Fruit fly (Drosophila melanogaster) whole organism, embryonic: ENCODE measurements around the gene CG10137.
A peak's percentile ranks its signal among the peaks of the same experiment; 100 is the strongest.

ENCODE experiments used
- Awh ChIP-seq: fragments of 200-800 bp; sonication (Bioruptor generic); IDR thresholded peaks from 2 replicates; pipeline ENCODE4, ENCODE4 v1.3.6; 2022; ENCODE audit warnings: missing biosample characterization, missing genetic modification characterization
- B-H2 ChIP-seq: fragments of 200-800 bp; sonication (Bioruptor generic); optimal IDR thresholded peaks from 2 replicates; lab custom pipeline; 2018; ENCODE audit warnings: missing biosample characterization, mild to moderate bottlenecking, missing genetic modification characterization
- CG10209 ChIP-seq: fragments of 200-800 bp; sonication (Bioruptor generic); optimal IDR thresholded peaks from 3 replicates; lab custom pipeline; 2017; ENCODE audit warnings: missing biosample characterization, mild to moderate bottlenecking, missing genetic modification characterization, missing genetic modification reagents
- CG10366 ChIP-seq: fragments of 200-800 bp; sonication (Bioruptor generic); IDR thresholded peaks from 2 replicates; pipeline ENCODE4 v1.3.6; 2022; ENCODE audit warnings: missing biosample characterization, missing genetic modification characterization
- CG10979 ChIP-seq: fragments of 200-800 bp; sonication (Bioruptor generic); optimal IDR thresholded peaks from 2 replicates; lab custom pipeline; 2018; ENCODE audit warnings: missing biosample characterization, mild to moderate bottlenecking, missing genetic modification characterization, moderate library complexity
- CG11695 ChIP-seq: fragments of 200-800 bp; sonication (Bioruptor generic); IDR thresholded peaks from 3 replicates; pipeline ENCODE4 v1.3.6; 2022; ENCODE audit warnings: missing biosample characterization, missing genetic modification characterization
- CG11696 ChIP-seq: fragments of 200-800 bp; sonication (Bioruptor generic); IDR thresholded peaks from 2 replicates; pipeline ENCODE4 v1.3.6; 2022; ENCODE audit warnings: missing biosample characterization, missing genetic modification characterization
- CG12942 ChIP-seq: fragments of 200-800 bp; sonication (Bioruptor generic); optimal IDR thresholded peaks from 3 replicates; lab custom pipeline; 2016; ENCODE audit warnings: missing biosample characterization, missing genetic modification characterization
- CG15696 ChIP-seq: fragments of 200-800 bp; sonication (Bioruptor generic); optimal IDR thresholded peaks from 2 replicates; lab custom pipeline; 2019; ENCODE audit warnings: missing biosample characterization, mild to moderate bottlenecking, missing genetic modification characterization, moderate library complexity
- CG18011 ChIP-seq: fragments of 200-800 bp; sonication (Bioruptor generic); optimal IDR thresholded peaks from 2 replicates; lab custom pipeline; 2017; ENCODE audit warnings: missing biosample characterization, missing genetic modification characterization, mild to moderate bottlenecking, moderate library complexity, missing genotype
- CG2875 ChIP-seq: fragments of 200-800 bp; sonication (Bioruptor generic); optimal IDR thresholded peaks from 2 replicates; lab custom pipeline; 2017; ENCODE audit warnings: missing biosample characterization, mild to moderate bottlenecking, missing genetic modification characterization, missing genetic modification reagents
- CG34376 ChIP-seq: fragments of 200-800 bp; sonication (Bioruptor generic); optimal IDR thresholded peaks from 2 replicates; lab custom pipeline; 2018; ENCODE audit warnings: missing biosample characterization, mild to moderate bottlenecking, missing genetic modification characterization
- CG7372 ChIP-seq: fragments of 200-800 bp; sonication (Bioruptor generic); IDR thresholded peaks from 2 replicates; pipeline ENCODE4 v1.3.6; 2022; ENCODE audit warnings: missing biosample characterization, missing genetic modification characterization
- CG8478 ChIP-seq: fragments of >200 bp; optimal IDR thresholded peaks from 2 replicates; lab custom pipeline; 2018
- CG9817 ChIP-seq: fragments of 200-800 bp; sonication (Bioruptor generic); optimal IDR thresholded peaks from 2 replicates; lab custom pipeline; 2018; ENCODE audit warnings: missing biosample characterization, mild to moderate bottlenecking, missing genetic modification characterization, moderate library complexity
- Dll ChIP-seq: fragments of 200-800 bp; sonication (Bioruptor generic); IDR thresholded peaks from 4 replicates; pipeline ENCODE4 v1.3.6; 2022; ENCODE audit warnings: missing biosample characterization, missing genetic modification characterization; ENCODE audit not compliant: partially characterized antibody
- Elba2 ChIP-seq: fragments of 200-800 bp; sonication (Bioruptor generic); optimal IDR thresholded peaks from 3 replicates; lab custom pipeline; 2016; ENCODE audit warnings: missing biosample characterization, missing genetic modification characterization
- Fer1 ChIP-seq: fragments of 200-800 bp; sonication (Bioruptor generic); optimal IDR thresholded peaks from 2 replicates; lab custom pipeline; 2017; ENCODE audit warnings: missing biosample characterization, mild to moderate bottlenecking, missing genetic modification characterization
- HmgD ChIP-seq: fragments of 200-800 bp; sonication (Bioruptor generic); optimal IDR thresholded peaks from 3 replicates; lab custom pipeline; 2016; ENCODE audit warnings: missing biosample characterization, missing genetic modification characterization
- Hr39 ChIP-seq: fragments of >200 bp; optimal IDR thresholded peaks from 2 replicates; lab custom pipeline; 2017
- MTF-1 ChIP-seq: fragments of 200-800 bp; sonication (Bioruptor generic); optimal IDR thresholded peaks from 2 replicates; lab custom pipeline; 2018; ENCODE audit warnings: missing biosample characterization, mild to moderate bottlenecking, missing genetic modification characterization, borderline replicate concordance
- Neu2 ChIP-seq: fragments of 200-800 bp; sonication (Bioruptor generic); optimal IDR thresholded peaks from 3 replicates; lab custom pipeline; 2016; ENCODE audit warnings: missing biosample characterization, missing genetic modification characterization, borderline replicate concordance
- Oli ChIP-seq: fragments of 200-800 bp; sonication (Bioruptor generic); optimal IDR thresholded peaks from 2 replicates; lab custom pipeline; 2018; ENCODE audit warnings: missing biosample characterization, mild to moderate bottlenecking, missing genetic modification characterization, moderate library complexity
- Side ChIP-seq: fragments of 200-800 bp; sonication (Bioruptor generic); optimal IDR thresholded peaks from 2 replicates; lab custom pipeline; 2016; ENCODE audit warnings: missing biosample characterization, missing genetic modification characterization
- Sox100B ChIP-seq: fragments of 200-800 bp; sonication (Bioruptor generic); optimal IDR thresholded peaks from 3 replicates; lab custom pipeline; 2018; ENCODE audit warnings: missing biosample characterization, mild to moderate bottlenecking, missing genetic modification characterization
- Spps ChIP-seq: fragments of 200-800 bp; sonication (Bioruptor generic); optimal IDR thresholded peaks from 2 replicates; lab custom pipeline; 2018; ENCODE audit warnings: missing biosample characterization, mild to moderate bottlenecking, missing genetic modification characterization
- ato ChIP-seq: fragments of 200-800 bp; sonication (Bioruptor generic); IDR thresholded peaks from 2 replicates; pipeline ENCODE4 v1.3.6; 2022; ENCODE audit warnings: missing biosample characterization, missing genetic modification characterization; ENCODE audit not compliant: partially characterized antibody
- bbx ChIP-seq: fragments of 200-800 bp; sonication (Bioruptor generic); IDR thresholded peaks from 2 replicates; pipeline ENCODE4 v1.3.6; 2022; ENCODE audit warnings: missing biosample characterization, missing genetic modification characterization; ENCODE audit not compliant: partially characterized antibody
- chm ChIP-seq: fragments of 200-800 bp; sonication (Bioruptor generic); IDR thresholded peaks from 2 replicates; pipeline ENCODE4 v1.3.6; 2022; ENCODE audit warnings: missing biosample characterization, missing genetic modification characterization
- corto ChIP-seq: fragments of 200-800 bp; sonication (Bioruptor generic); optimal IDR thresholded peaks from 2 replicates; lab custom pipeline; 2016; ENCODE audit warnings: missing biosample characterization, mild to moderate bottlenecking, missing genetic modification characterization, moderate library complexity
- crc ChIP-seq: fragments of 200-800 bp; sonication (Bioruptor generic); optimal IDR thresholded peaks from 2 replicates; lab custom pipeline; 2016; ENCODE audit warnings: missing biosample characterization, missing genetic modification characterization
- exex ChIP-seq: fragments of 200-800 bp; sonication (Bioruptor generic); optimal IDR thresholded peaks from 4 replicates; lab custom pipeline; 2018; ENCODE audit warnings: missing biosample characterization, mild to moderate bottlenecking, missing genetic modification characterization, moderate library complexity
- fd3F ChIP-seq: fragments of 200-800 bp; sonication (Bioruptor generic); optimal IDR thresholded peaks from 2 replicates; lab custom pipeline; 2018; ENCODE audit warnings: missing biosample characterization, mild to moderate bottlenecking, missing genetic modification characterization, moderate library complexity
- fru ChIP-seq: fragments of >200 bp; optimal IDR thresholded peaks from 2 replicates; lab custom pipeline; 2017
- gem ChIP-seq: fragments of 200-800 bp; sonication (Bioruptor generic); optimal IDR thresholded peaks from 2 replicates; lab custom pipeline; 2019; ENCODE audit warnings: missing biosample characterization, mild to moderate bottlenecking, missing genetic modification characterization, moderate library complexity
- gsb-n ChIP-seq: fragments of 200-800 bp; sonication (Bioruptor generic); optimal IDR thresholded peaks from 3 replicates; lab custom pipeline; 2018; ENCODE audit warnings: missing biosample characterization, mild to moderate bottlenecking, missing genetic modification characterization
- ham ChIP-seq: fragments of 200-800 bp; sonication (Bioruptor generic); IDR thresholded peaks from 2 replicates; pipeline ENCODE4 v1.3.6; 2022; ENCODE audit warnings: missing biosample characterization, missing genetic modification characterization
- jing ChIP-seq: fragments of 200-800 bp; sonication (Bioruptor generic); optimal IDR thresholded peaks from 2 replicates; lab custom pipeline; 2018; ENCODE audit warnings: missing biosample characterization, mild to moderate bottlenecking, missing genetic modification characterization
- mirr ChIP-seq: fragments of 200-800 bp; sonication (Bioruptor generic); optimal IDR thresholded peaks from 3 replicates; lab custom pipeline; 2018; ENCODE audit warnings: missing biosample characterization, mild to moderate bottlenecking, missing genetic modification characterization
- nerfin-1 ChIP-seq: fragments of 200-800 bp; sonication (Bioruptor generic); optimal IDR thresholded peaks from 3 replicates; lab custom pipeline; 2019; ENCODE audit warnings: missing biosample characterization, mild to moderate bottlenecking, missing genetic modification characterization, moderate library complexity
- prd ChIP-seq, 3 experiments: fragments of >200 bp in 2 of 3; fragments of 200-800 bp in 1 of 3; sonication (Bioruptor generic) in 1 of 3; optimal IDR thresholded peaks in 2 of 3; IDR thresholded peaks in 1 of 3; 2 replicates in 2 of 3; 3 replicates in 1 of 3; pipeline versions ENCODE4 v1.3.6 to Lab custom; 2017 to 2022; ENCODE audit warnings: missing biosample characterization in 1 of 3, missing genetic modification characterization in 1 of 3
- pros ChIP-seq: fragments of 200-800 bp; sonication (Bioruptor generic); optimal IDR thresholded peaks from 3 replicates; lab custom pipeline; 2019; ENCODE audit warnings: missing biosample characterization, mild to moderate bottlenecking, missing genetic modification characterization, moderate library complexity
- row ChIP-seq: fragments of 200-800 bp; sonication (Bioruptor generic); IDR thresholded peaks from 3 replicates; pipeline ENCODE4 v1.3.6; 2022; ENCODE audit warnings: missing biosample characterization, missing genetic modification characterization
- scrt ChIP-seq: fragments of 200-800 bp; sonication (Bioruptor generic); optimal IDR thresholded peaks from 2 replicates; lab custom pipeline; 2018; ENCODE audit warnings: missing biosample characterization, mild to moderate bottlenecking, missing genetic modification characterization, moderate library complexity
- sna ChIP-seq: fragments of 200-800 bp; sonication (Bioruptor generic); IDR thresholded peaks from 2 replicates; pipeline ENCODE4 v1.3.6; 2022; ENCODE audit warnings: missing biosample characterization, missing genetic modification characterization; ENCODE audit not compliant: partially characterized antibody
- sqz ChIP-seq: fragments of 200-800 bp; sonication (Bioruptor generic); optimal IDR thresholded peaks from 3 replicates; lab custom pipeline; 2018; ENCODE audit warnings: missing biosample characterization, mild to moderate bottlenecking, missing genetic modification characterization
- unc-4 ChIP-seq: fragments of 200-800 bp; sonication (Bioruptor generic); IDR thresholded peaks from 2 replicates; pipeline ENCODE4 v1.3.6; 2022; ENCODE audit warnings: missing biosample characterization, missing genetic modification characterization; ENCODE audit not compliant: partially characterized antibody
- vnd ChIP-seq: fragments of 200-800 bp; sonication (Bioruptor generic); IDR thresholded peaks from 3 replicates; pipeline ENCODE4 v1.3.6; 2022; ENCODE audit warnings: missing biosample characterization, missing genetic modification characterization; ENCODE audit not compliant: partially characterized antibody

CG10137 gene

DNA sequence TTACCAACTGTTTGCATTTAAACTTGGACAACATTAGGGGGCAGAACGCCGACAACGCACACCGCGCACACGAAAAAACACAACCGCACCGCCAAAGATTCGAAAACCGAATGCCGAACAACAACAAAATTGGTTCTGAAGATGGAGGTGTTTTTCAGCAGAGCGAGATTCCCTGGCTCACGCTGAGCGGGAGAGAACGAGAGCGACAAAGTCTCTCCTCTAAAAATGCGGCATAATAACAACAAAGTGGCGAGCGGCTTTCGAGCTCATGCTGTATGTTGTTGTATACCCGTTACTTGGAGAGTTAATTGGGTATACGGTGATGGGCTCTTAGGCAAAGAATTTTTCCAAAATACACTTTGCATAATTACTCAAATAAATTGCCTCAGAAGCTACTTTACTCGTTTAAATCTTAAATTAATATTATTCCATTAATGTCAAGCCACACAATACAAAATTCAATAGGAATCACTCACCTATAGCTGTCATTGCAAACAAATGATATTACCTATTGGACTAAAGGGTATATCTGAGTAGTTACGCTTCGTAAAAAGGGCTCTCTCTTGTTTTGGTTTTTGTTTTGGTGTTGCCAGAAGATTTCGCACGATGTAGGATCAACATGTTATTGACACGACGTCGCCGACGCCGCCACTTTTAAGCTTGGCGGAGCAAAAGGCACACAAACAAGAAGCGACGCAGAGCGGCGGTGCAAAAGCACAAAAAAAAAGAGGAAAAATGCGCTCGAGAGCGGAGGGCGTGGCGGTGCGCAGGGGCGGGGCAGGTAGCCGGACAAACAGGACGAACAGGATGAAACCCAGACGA lies 46.2 kb downstream of the CG10137 start (continued):
- TF ChIP-seq row (peak; percentile 96), ato (no peak), bbx (GFP tag; lab: Robert Waterston, UW) (no peak), Elba2 (peak; percentile 69), unc-4 (GFP tag; lab: Robert Waterston, UW) (no peak), sqz (GFP tag; lab: Kevin White, UChicago) (no peak), ham (GFP tag; lab: Robert Waterston, UW) (no peak), fd3F (GFP tag; lab: Kevin White, UChicago) (peak; percentile 56), chm (GFP tag; lab: Robert Waterston, UW) (peak; percentile 53; the same call in 1 of the 2 replicates), fru (lab: Kevin White, UChicago) (no peak), CG15696 (tag; lab: Kevin White, UChicago) (peak; percentile 59), CG34376 (GFP tag; lab: Kevin White, UChicago) (peak; percentile 73), Awh (GFP tag; lab: Robert Waterston, UW) (no peak), mirr (peak; percentile 29), nerfin-1 (tag; lab: Kevin White, UChicago) (no peak), pros (no peak), vnd (GFP tag; lab: Robert Waterston, UW) (no peak), CG10209 (GFP tag; lab: Kevin White, UChicago) (peak; percentile 75), CG9817 (tag; lab: Kevin White, UChicago) (peak; percentile 48), Sox100B (GFP tag; lab: Kevin White, UChicago) (peak; percentile 55), B-H2 (GFP tag; lab: Kevin White, UChicago) (no peak), CG12942 (peak; percentile 28), corto (peak; percentile 89), Dll (GFP tag; lab: Robert Waterston, UW) (no peak), CG10366 (GFP tag; lab: Robert Waterston, UW) (peak; percentile 52), CG11696 (GFP tag; lab: Robert Waterston, UW) (no peak), CG11695 (peak; percentile 55; the same call in 2 of the 3 replicates), gem (tag; lab: Kevin White, UChicago) (peak; percentile 78), CG10979 (peak; percentile 62), Fer1 (GFP tag; lab: Kevin White, UChicago) (peak; percentile 84), sna (no peak), jing (peak; percentile 33), Side (GFP tag; lab: Kevin White, UChicago) (peak; percentile 27), prd (optimal IDR thresholded peaks at IDR 0.05; lab: Kevin White, UChicago) (no peak), prd (GFP tag; IDR thresholded peaks at IDR 0.05; lab: Robert Waterston, UW) (peak; percentile 74), Spps (tag; lab: Kevin White, UChicago) (peak; percentile 44), CG8478 (lab: Kevin White, UChicago) (no peak), CG2875 (GFP tag; lab: Kevin White, UChicago) (peak; percentile 19), Oli (tag; lab: Kevin White, UChicago) (peak; percentile 63), HmgD (no peak), Neu2 (no peak), crc (no peak), scrt (GFP tag; lab: Kevin White, UChicago) (peak; percentile 78), Hr39 (no peak), gsb-n (tag; lab: Kevin White, UChicago) (peak; percentile 60), MTF-1 (GFP tag; lab: Kevin White, UChicago) (no peak), exex (peak; percentile 27), CG7372 (GFP tag; lab: Robert Waterston, UW) (0 out of 2 replicates have a peak, but pooled peaks have one; percentile 6), CG18011 (GFP tag; lab: Kevin White, UChicago) (peak; percentile 27)
